Fruit fly (Drosophila melanogaster) whole organism, pupa: ENCODE data around the gene CG6602.

Experiments used
- CG10348 ChIP-seq: fragments of 200-800 bp; sonication (Bioruptor generic); IDR thresholded peaks from 2 replicates; pipeline ENCODE4 v1.3.6; 2022; ENCODE audit warnings: missing biosample characterization, missing genetic modification characterization
- CG12605 ChIP-seq: fragments of 200-800 bp; sonication (Bioruptor generic); IDR thresholded peaks from 2 replicates; pipeline ENCODE4 v1.3.6; 2022; ENCODE audit warnings: missing biosample characterization, missing genetic modification characterization
- CG13204 ChIP-seq: fragments of 200-800 bp; sonication (Bioruptor generic); optimal IDR thresholded peaks from 2 replicates; lab custom pipeline; 2018; ENCODE audit warnings: missing biosample characterization, mild to moderate bottlenecking, missing genetic modification characterization, moderate library complexity
- CG14655 ChIP-seq: fragments of 200-800 bp; sonication (Bioruptor generic); optimal IDR thresholded peaks from 3 replicates; lab custom pipeline; 2017; ENCODE audit warnings: mild to moderate bottlenecking, missing biosample characterization, missing genetic modification reagents, missing genetic modification characterization
- CG15710 ChIP-seq: fragments of 200-800 bp; sonication (Bioruptor generic); optimal IDR thresholded peaks from 2 replicates; lab custom pipeline; 2018; ENCODE audit warnings: missing biosample characterization, mild to moderate bottlenecking, missing genetic modification characterization, moderate library complexity
- CG17806 ChIP-seq: fragments of 200-800 bp; sonication (Bioruptor generic); optimal IDR thresholded peaks from 2 replicates; lab custom pipeline; 2018; ENCODE audit warnings: missing biosample characterization, mild to moderate bottlenecking, missing genetic modification characterization, moderate library complexity
- CG32121 ChIP-seq: fragments of 200-800 bp; sonication (Bioruptor generic); IDR thresholded peaks from 2 replicates; pipeline ENCODE4 v1.3.6; 2022; ENCODE audit warnings: missing biosample characterization, missing genetic modification characterization
- CG34367 ChIP-seq: fragments of 200-800 bp; sonication (Bioruptor generic); optimal IDR thresholded peaks from 2 replicates; lab custom pipeline; 2018; ENCODE audit warnings: missing biosample characterization, mild to moderate bottlenecking, missing genetic modification characterization
- CG4496 ChIP-seq: fragments of 200-800 bp; sonication (Bioruptor generic); IDR thresholded peaks from 3 replicates; pipeline ENCODE4 v1.3.6; 2022; ENCODE audit warnings: missing biosample characterization, missing genetic modification characterization
- CG8159 ChIP-seq: fragments of 200-800 bp; sonication (Bioruptor generic); optimal IDR thresholded peaks from 3 replicates; lab custom pipeline; 2018; ENCODE audit warnings: missing biosample characterization, mild to moderate bottlenecking, missing genetic modification characterization, moderate library complexity
- CG8301 ChIP-seq: fragments of 200-800 bp; sonication (Bioruptor generic); optimal IDR thresholded peaks from 2 replicates; lab custom pipeline; 2018; ENCODE audit warnings: missing biosample characterization, mild to moderate bottlenecking, missing genetic modification characterization
- CG9948 ChIP-seq: fragments of 200-800 bp; sonication (Bioruptor generic); optimal IDR thresholded peaks from 2 replicates; lab custom pipeline; 2018; ENCODE audit warnings: missing biosample characterization, mild to moderate bottlenecking, missing genetic modification characterization, moderate library complexity
- D1 ChIP-seq: fragments of 200-800 bp; sonication (Bioruptor generic); optimal IDR thresholded peaks from 2 replicates; lab custom pipeline; 2018; ENCODE audit warnings: missing biosample characterization, mild to moderate bottlenecking, missing genetic modification characterization, moderate library complexity
- Pif1A ChIP-seq: fragments of 200-800 bp; sonication (Bioruptor generic); optimal IDR thresholded peaks from 3 replicates; lab custom pipeline; 2016; ENCODE audit warnings: missing biosample characterization, missing genetic modification characterization
- Pif1B ChIP-seq: fragments of 200-800 bp; sonication (Bioruptor generic); optimal IDR thresholded peaks from 3 replicates; lab custom pipeline; 2016; ENCODE audit warnings: missing biosample characterization, missing genetic modification characterization
- Snoo ChIP-seq: fragments of 200-800 bp; sonication (Bioruptor generic); optimal IDR thresholded peaks from 3 replicates; lab custom pipeline; 2017; ENCODE audit warnings: missing biosample characterization, mild to moderate bottlenecking, missing genetic modification characterization, inconsistent platforms
- fd96Ca ChIP-seq: fragments of 200-800 bp; sonication (Bioruptor generic); IDR thresholded peaks from 3 replicates; pipeline ENCODE4 v1.3.6; 2022; ENCODE audit warnings: missing biosample characterization, missing genetic modification characterization
- gl ChIP-seq: fragments of 200-800 bp; sonication (Bioruptor generic); optimal IDR thresholded peaks from 2 replicates; lab custom pipeline; 2018; ENCODE audit warnings: missing biosample characterization, mild to moderate bottlenecking, missing genetic modification characterization
- rn ChIP-seq: fragments of 200-800 bp; sonication (Bioruptor generic); IDR thresholded peaks from 2 replicates; pipeline ENCODE4 v1.3.6; 2022; ENCODE audit warnings: missing biosample characterization, missing genetic modification characterization

Gene CG6602

dm6 chr3L:6062860-6063607, 8.9 kb upstream of the CG6602 start, which contains the start of gene CG10472:
TSS of gene CG10472 (minus strand) at chr3L:6062910.
- TF ChIP-seq CG8301 (tag; lab: Kevin White, UChicago) (no peak), gl (tag; lab: Kevin White, UChicago) (no peak), CG8159 (tag; lab: Kevin White, UChicago) (no peak), CG13204 (GFP tag; lab: Kevin White, UChicago) (no peak), Pif1B (GFP tag; lab: Kevin White, UChicago) (no peak), CG32121 (GFP tag; lab: Robert Waterston, UW) (no peak), CG10348 (GFP tag; lab: Robert Waterston, UW) (no peak), fd96Ca (GFP tag; lab: Robert Waterston, UW) (no peak), CG12605 (GFP tag; lab: Robert Waterston, UW) (no peak), Pif1A (no peak), CG17806 (no peak), CG4496 (no peak), CG14655 (GFP tag; lab: Kevin White, UChicago) (no peak), CG9948 (tag; lab: Kevin White, UChicago) (no peak)
- TF ChIP-seq, all 21 proteins: peak for 0

dm6 chr3L:6065881-6066389, 6.0 kb upstream of the CG6602 start, which contains the start of gene CG42269:
TSS of gene CG42269 (plus strand) at chr3L:6066296.
- no peak for TF ChIP-seq rn
- TF ChIP-seq CG4496 = peak; percentile 54
- TF ChIP-seq Snoo = peak; percentile 28

- TF ChIP-seq fd96Ca (GFP tag; lab: Robert Waterston, UW) = 0 out of 3 replicates have a peak, but pooled peaks have one; percentile 20
- TF ChIP-seq CG9948 (tag; lab: Kevin White, UChicago) = no peak
Observed at dm6 chr3L:6068178-6068577, 3.8 kb upstream of the CG6602 start.

dm6 chr3L:6070119-6070518, 1.8 kb upstream of the CG6602 start:
- TF ChIP-seq CG14655 (GFP tag; lab: Kevin White, UChicago) (no peak), CG34367 (tag; lab: Kevin White, UChicago) (no peak), rn (no peak), D1 (tag; lab: Kevin White, UChicago) (no peak), Snoo (no peak), CG15710 (no peak), CG8301 (tag; lab: Kevin White, UChicago) (no peak), CG9948 (tag; lab: Kevin White, UChicago) (no peak)

- no peak for TF ChIP-seq CG4496
- peak; percentile 41 for TF ChIP-seq Snoo
- peak; percentile 29 for TF ChIP-seq CG17806
- TF ChIP-seq CG8159 (tag; lab: Kevin White, UChicago) = peak; percentile 69
- TF ChIP-seq CG14655 (GFP tag; lab: Kevin White, UChicago) = peak; percentile 53
- TF ChIP-seq CG34367 (tag; lab: Kevin White, UChicago) = peak; percentile 32
- peak; percentile 69 for TF ChIP-seq CG15710
- TF ChIP-seq CG13204 (GFP tag; lab: Kevin White, UChicago) = no peak
- peak; percentile 27 for TF ChIP-seq CG8301 (tag; lab: Kevin White, UChicago)
Observed at dm6 chr3L:6074975-6075692, 3.2 kb downstream of the CG6602 start, which contains the start of the genes CG13295 and CG6610. TSS of gene CG13295 (minus strand) at chr3L:6075245. TSS of gene CG6610 (plus strand) at chr3L:6075536.

- no peak for TF ChIP-seq D1 (tag; lab: Kevin White, UChicago)
- peak; percentile 72 for TF ChIP-seq CG13204 (GFP tag; lab: Kevin White, UChicago)
Observed at dm6 chr3L:6076429-6076828, 4.5 kb downstream of the CG6602 start, which contains the start of gene ssp6. TSS of gene ssp6 (plus strand) at chr3L:6076722.

- TF ChIP-seq CG14655 (GFP tag; lab: Kevin White, UChicago) (no peak), fd96Ca (GFP tag; lab: Robert Waterston, UW) (no peak), CG34367 (tag; lab: Kevin White, UChicago) (no peak), CG12605 (GFP tag; lab: Robert Waterston, UW) (no peak)
- TF ChIP-seq, all 21 proteins: peak for 0
Observed at dm6 chr3L:6082561-6082960, 10.6 kb downstream of the CG6602 start, which contains the start of gene CG13293. TSS of gene CG13293 (plus strand) at chr3L:6082883.
